Fruit fly (Drosophila melanogaster) whole organism, larva: ENCODE data around the gene CG11768.

Source experiments
- noc ChIP-seq: fragments of 200-800 bp; sonication (Bioruptor generic); optimal IDR thresholded peaks from 3 replicates; lab custom pipeline; 2019; ENCODE audit warnings: missing biosample characterization, mild to moderate bottlenecking, missing genetic modification characterization, moderate library complexity

The CG11768 gene

DNA sequence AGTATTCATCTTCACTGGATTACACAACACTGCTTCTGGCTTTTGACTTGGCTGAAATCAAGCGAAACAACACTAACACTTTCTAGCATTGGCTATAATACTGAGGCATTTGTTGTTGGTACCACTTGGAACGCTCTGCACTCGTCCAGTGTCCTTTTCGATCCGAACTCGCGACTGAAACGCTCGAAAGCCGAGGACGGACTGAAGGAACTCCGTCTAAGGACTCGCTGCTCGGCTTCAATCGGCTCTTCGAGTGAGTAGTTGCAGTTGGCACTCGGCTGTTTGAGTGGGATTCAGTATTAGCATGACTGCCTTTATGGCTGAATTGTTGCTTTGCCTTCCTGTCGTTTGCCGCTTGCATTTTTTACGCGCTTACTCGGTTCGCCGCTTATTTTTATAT lies at the start of gene CG11768, which contains the start of gene CG34135:
Gene CG11768 (minus strand): TSS at position 203 of the 400 bp plus-strand sequence.
Gene CG34135 (minus strand): TSS at position 194 of the 400 bp plus-strand sequence.
- TF ChIP-seq noc: no peak

DNA sequence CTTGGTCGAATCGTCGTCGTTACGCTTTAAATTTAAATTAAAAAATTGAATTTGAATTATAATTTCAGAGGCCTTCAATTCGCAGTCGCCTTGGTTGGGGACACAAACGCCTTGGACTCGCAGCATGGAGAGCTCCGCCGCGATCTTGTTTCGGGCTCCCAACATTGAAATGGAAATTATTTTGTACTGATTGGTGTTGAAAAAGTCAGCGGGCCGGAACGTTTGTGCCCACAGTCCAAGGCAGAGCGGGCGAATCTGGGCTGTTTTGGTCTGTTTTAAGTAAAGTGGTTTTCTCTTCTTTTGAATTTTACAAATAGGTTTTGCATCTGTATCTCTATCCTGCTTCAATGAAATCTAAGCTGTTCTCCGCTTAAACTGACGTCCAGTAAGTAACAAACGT lies 47.1 kb upstream of the CG11768 start:
- no peak for TF ChIP-seq noc

DNA sequence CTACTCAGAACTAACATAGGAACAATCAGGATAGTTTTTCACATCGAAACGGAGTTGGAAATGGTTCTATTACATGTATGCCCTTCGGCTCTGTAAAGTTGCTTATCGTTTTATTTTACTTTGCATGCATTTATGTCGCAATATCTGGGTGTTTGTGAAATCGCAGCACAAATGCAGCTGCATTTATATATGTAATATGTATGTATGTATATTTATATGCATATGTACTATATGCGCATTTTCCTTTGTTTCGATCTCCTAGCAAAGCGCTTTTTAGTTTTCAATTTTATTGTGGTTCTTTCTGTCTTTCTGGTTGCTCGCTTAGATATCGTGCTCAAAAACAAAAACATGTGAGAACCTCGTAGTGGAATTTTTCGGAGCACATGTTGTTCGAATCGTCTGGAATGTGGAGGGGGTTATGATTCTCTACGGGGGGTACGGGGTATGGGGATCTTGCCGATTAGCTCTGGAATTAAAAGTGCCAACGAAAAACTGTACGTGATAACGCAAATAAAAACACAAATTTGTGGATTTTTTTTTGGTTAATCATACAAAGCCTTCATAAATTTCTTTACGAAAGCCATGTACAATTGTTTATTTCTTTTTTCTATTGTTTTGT lies 46.1 kb upstream of the CG11768 start:
- TF ChIP-seq noc: peak; percentile 47

DNA sequence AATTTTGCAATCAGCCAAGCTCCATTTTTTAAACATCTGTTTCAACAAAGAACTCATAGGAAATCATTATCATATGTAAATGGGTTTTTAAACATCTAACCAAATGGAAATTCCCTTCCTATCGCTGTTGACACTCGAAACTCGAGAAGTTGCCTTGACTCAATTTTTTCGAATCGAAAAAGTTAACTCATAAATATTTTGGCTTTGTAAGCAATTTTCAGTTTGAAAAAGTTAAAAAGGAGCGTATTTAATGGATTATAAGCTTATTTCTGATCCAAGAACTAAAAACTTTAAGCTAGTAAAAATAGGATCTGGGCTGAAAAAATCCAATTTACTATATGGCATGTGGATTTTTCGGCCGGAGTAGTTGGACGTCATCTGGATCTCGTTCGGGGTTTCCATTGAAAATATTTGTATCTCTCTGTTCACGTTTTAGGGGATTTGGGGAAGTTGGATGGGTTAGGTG lies 45.2 kb upstream of the CG11768 start, which contains the start of gene CG9837:
Gene CG9837 (minus strand): TSS at position 416 of the 466 bp plus-strand sequence.
- no peak for TF ChIP-seq noc

DNA sequence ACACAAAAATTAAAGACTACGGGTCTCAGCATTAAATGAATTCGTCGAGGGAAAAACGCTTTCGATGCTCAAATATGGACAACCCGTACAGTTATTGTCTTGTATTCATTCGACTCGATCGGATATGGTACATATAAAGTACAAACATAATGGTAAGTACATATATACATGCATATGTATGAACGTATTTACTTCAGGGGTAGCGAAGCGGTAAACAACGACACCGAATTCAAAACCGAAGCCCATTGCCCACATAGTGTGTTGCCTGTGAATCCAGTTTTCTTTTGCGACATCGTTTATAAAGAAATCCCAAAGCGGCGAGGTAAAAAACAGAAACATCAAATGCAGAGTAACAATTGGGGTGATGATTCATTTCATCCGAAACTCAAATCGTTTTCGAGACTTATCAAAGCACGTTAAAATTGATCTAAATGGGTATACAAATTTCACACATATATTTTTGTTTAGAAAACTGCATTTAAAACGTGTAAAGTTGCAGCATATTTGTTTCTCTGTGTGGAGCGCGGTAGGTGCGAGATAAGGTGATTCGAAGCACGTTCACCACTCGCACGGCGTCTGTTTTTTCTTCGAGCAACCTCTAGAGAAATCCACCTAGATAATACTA lies 44.5 kb upstream of the CG11768 start:
- TF ChIP-seq noc: peak; percentile 3

DNA sequence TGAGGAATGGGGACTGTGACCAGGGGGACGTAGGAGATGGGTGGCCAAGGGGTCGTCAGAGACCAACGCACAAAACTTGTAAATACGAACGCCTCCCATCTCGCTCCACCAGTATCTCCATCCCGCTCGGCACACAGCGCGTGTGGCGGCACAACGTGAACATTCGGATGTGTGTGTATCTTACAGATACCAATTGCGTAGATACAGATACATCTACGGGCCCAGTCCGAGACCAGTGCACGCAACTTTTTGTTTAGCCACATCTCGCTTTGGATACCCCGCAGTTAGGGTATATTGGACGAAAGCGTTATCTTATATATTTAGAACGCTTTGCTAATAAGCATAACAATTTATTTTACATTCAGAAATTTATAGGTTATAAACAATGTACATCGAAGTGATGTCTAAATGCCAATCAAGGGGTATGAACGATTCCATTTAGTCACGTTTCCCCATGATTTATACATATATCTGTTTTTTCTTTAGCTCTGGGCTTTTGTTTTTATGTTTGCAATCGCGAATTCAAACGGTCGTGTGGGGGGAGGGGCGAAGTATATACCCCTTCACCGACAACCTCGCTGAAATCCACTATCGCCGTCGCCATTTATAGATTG lies 43.4 kb upstream of the CG11768 start:
- TF ChIP-seq noc: peak; percentile 100

DNA sequence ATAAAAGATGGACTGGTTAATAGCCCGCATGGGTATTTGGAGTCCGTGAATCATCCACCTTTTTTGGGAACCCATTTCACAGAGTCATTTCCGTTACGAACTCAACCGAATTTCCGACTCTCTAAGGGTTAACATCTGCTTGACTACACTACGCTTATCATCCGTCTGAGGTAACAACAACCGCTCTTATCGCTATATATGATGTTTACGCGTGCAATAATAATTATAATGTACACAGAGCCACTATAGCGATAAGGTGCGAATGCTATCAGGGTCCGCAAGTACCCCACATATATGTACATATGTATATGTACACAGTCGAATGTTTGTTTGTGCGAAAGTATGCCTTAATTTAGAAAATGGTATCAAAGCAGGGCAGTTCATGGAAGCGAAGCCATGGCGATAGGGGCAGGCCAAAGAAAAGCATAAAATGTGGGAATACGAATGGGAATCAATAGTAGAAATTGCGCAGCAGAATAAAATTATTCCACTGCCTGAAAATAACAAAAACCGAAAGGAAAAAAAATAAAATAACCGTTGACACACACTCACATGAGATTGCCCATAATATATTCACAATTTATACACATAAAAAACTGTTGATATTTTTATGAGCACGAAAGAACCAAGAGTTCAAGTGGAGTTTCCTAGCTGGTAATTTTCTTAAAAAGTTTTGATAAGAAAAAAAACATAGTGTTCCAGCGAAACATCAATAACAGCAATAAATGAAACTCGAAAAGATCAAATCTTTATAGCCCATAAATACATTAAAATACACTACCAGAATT lies 42.6 kb upstream of the CG11768 start:
- peak; percentile 74 for TF ChIP-seq noc

DNA sequence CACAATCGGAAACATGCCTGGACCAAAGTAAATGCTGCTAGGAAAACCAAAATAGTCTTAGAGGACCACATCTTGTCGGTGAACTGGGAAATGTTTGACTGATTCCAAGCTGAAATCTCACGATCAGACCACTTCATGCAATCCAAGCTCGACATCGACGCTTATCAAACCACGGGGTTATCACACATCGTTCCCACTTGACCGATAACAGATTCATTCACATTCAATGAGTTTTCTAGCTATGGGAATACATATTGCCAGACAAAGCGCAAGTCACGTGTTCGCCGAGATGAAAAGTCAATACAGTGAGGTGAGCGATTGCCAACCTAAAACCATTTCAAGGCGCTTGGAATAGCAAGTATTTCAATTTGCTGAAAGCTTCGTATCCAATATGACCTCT lies 41.7 kb upstream of the CG11768 start:
- peak; percentile 29 for TF ChIP-seq noc

DNA sequence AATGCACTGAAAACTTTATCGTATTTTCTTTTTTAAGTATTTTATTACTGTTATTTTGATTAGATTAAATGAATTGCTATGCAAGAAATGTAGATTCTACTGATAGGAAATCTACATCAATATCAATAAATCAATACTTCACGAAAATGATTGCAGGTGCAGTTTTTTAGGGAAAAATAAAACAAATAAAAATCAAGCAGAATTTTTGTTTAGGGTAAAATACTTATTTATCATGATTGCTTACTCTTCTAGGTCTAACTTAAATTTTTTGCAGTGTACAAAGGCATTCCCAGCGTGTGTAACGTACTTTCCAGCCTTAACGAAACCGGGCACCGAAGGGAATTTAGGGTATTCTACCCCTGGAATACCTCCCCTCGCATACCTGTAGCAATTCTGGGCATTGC lies 40.5 kb upstream of the CG11768 start:
- TF ChIP-seq noc: peak; percentile 30

DNA sequence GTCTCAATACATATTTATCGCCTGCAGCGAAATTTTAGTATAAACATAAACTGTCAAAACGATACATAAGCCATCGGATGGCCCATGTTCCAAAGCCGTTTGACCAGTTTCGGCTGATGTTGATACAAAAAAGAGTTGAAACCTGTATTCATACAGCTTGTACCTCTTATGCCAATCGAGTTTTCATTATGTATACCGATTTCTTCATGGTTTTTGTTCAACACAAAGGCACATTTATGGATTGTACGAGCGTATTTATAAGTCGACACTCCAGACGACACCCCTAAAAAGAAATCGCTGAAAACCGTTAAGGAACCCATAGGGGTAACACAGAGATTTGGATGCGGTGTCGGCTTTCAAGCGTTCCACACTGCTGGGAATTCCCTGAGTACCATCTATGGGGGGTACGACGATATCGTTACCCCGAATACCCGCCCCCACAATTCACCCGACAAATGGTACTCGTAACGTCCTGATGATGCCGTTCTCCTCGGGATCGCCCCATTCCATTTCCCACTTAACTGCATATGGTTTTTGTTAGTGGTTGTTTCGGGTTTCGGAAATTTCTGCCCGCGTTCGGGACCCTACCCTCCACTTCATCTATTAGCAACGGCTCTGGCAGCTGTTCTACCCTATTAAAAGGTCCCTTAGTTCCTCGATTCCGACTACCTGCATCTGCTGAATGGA lies 40.0 kb upstream of the CG11768 start:
- no peak for TF ChIP-seq noc

DNA sequence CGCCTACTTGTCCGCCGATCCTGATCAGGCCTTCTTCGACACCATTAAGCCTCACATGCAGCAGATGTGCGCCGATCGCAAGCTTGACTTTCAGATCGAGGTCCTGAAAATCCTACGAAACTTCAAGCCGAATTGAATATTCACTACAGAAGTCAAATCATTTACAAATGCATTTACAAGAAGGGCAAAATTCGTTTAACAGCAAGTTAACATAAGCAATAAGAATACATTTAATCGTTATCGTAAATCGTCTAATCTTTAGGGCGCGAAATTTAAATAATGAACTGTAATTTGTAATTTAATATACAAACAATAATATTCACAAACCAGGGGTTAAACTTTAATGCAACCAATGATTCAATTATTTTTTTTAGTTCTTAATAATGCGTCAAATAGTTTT lies 39.0 kb upstream of the CG11768 start:
- TF ChIP-seq noc: no peak

DNA sequence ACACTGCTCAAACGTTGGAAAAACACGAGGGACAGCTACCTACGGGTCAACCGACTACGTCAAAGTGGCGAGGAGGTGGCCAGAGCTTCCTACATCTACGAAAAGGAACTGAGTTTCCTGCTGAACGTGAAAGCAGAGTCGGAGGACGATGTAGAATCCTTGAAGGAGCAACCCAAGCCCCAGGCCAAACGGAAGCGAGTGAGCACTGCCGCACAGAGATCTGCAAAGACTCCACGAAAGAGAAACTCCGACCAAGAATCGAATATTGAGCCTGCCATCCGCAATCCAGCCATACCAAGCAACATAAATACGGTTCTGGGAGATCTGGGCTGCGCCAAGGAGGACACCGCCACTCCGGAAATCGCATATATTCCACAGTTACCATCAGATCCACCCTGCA lies 38.6 kb upstream of the CG11768 start:
- TF ChIP-seq noc: no peak

DNA sequence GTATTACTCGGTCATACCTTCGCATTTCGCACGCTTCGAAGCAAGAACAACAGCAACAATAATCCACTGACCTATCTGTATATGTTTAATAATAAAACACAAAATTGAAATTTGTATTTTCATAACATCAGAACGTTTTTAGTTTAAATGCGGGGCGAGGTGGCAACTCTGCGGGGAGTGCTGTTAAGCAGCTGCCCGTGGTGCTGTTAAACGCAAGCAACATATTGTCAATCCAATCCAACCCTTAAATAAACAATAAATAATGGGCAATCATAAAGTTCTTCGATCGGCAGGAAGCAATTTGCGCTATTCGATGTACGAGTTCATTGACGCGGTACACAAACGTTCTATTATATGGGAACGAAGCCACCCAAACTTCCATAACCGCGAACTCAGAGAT lies 38.1 kb upstream of the CG11768 start, which contains the start of gene hng2:
Gene hng2 (plus strand): TSS at position 219 of the 400 bp plus-strand sequence.
- no peak for TF ChIP-seq noc

DNA sequence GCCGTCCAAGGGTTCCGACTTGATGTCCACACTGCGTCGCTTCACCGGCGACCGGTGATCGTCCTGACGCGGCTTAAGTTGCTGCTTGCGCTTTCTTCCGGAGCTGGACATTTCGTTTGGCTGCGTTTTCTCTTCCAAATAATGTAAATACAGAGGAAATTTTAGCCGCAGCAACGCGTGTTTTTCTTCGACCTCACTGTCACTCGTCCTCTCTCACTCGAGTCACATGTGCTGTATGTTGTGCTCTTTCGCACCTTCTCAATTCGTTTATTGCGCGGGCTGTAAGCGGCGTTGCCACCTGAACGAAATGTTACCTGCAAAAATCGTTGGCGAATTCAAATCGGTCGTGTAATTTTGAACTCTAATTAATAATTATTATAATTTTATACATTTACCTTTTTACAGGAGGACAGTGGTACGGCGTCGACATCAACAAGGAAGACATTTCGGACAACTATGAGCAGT lies 37.4 kb upstream of the CG11768 start, which contains the start of gene CG9839:
Gene CG9839 (minus strand): TSS at position 415 of the 465 bp plus-strand sequence.
- no peak for TF ChIP-seq noc

DNA sequence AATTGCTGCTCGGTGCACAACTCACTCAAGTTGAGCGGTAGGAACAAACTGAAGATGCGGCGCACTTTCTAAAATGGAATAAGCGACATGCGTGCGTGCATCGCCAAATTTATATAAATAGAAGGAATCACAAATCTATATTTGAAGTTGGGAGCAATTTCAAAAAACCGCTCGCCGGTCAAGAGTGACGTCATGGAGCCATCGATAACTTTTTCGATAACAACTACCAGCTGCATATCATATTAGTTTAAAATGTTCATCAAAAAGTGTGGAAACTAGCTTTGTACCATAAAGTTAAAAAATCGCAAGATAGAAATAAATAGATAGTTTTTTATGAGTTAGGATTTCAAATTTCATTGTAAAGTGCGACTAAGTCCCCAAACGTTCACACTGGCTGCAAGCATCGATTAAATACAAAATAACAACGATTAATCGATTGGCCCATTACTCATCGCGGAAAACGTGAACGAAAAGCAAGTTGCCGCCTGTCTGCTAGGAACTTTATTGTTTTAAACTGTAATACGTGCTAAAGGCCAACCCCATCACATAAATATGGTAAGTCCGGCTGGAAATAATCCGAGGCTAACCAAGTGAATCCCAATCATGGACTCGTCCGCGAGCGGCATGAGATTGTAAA lies 33.2 kb upstream of the CG11768 start, which contains the start of the genes Pif1A, Pif1B and CCT7:
Gene Pif1A (minus strand): TSS at position 51 of the 637 bp plus-strand sequence.
Gene Pif1B (minus strand): TSS at position 51 of the 637 bp plus-strand sequence.
Gene CCT7 (plus strand): TSS at position 439 of the 637 bp plus-strand sequence.
- TF ChIP-seq noc: peak; percentile 9
